Worm (Caenorhabditis elegans) whole organism, early embryonic: ENCODE results near the gene Y49E10.25.

Experiments
- F13C5.2 ChIP-seq: sonication (generic microtip); optimal IDR thresholded peaks from 2 replicates; lab custom pipeline; 2017; ENCODE audit warnings: mild to moderate bottlenecking, missing genetic modification characterization, inconsistent platforms, missing compliant biosample characterization
- aly-1 ChIP-seq: sonication (generic microtip); optimal IDR thresholded peaks from 2 replicates; lab custom pipeline; 2016; ENCODE audit warnings: missing genetic modification characterization, missing compliant biosample characterization
- ama-1 ChIP-seq: fragments of 150-350 bp; optimal IDR thresholded peaks from 2 replicates; lab custom pipeline; 2014
- ceh-13 ChIP-seq: fragments of 200-800 bp; sonication (Bioruptor generic); optimal IDR thresholded peaks from 2 replicates; lab custom pipeline; 2018; ENCODE audit warnings: mild to moderate bottlenecking, missing genetic modification characterization, missing compliant biosample characterization
- flt-1 ChIP-seq: fragments of 200-800 bp; sonication (Bioruptor generic); IDR thresholded peaks from 2 replicates; pipeline ENCODE4 v1.3.6; 2022; ENCODE audit warnings: missing genetic modification characterization, missing compliant biosample characterization
- hmbx-1 ChIP-seq: sonication (generic microtip); optimal IDR thresholded peaks from 2 replicates; lab custom pipeline; 2016; ENCODE audit warnings: mild to moderate bottlenecking, missing genetic modification characterization, missing compliant biosample characterization
- hnd-1 ChIP-seq: sonication (generic microtip); optimal IDR thresholded peaks from 2 replicates; lab custom pipeline; 2016; ENCODE audit warnings: missing genetic modification characterization, missing compliant biosample characterization
- pes-1 ChIP-seq: fragments of 200-800 bp; sonication (Bioruptor generic); IDR thresholded peaks from 2 replicates; pipeline ENCODE4 v1.3.6; 2022; ENCODE audit warnings: missing genetic modification reagents, missing genetic modification characterization, missing compliant biosample characterization
- tra-4 ChIP-seq: sonication (generic microtip); optimal IDR thresholded peaks from 2 replicates; lab custom pipeline; 2017; ENCODE audit warnings: missing genetic modification characterization, missing compliant biosample characterization

ce11 chrIII:12533900-12534299 lies 42.0 kb upstream of the Y49E10.25 start:
- TF ChIP-seq ama-1 (lab: Kevin White, UChicago) (no peak), flt-1 (GFP tag; lab: Robert Waterston, UW) (no peak), hnd-1 (tag; lab: Kevin White, UChicago) (no peak), F13C5.2 (tag; lab: Kevin White, UChicago) (no peak), aly-1 (tag; lab: Kevin White, UChicago) (no peak), pes-1 (GFP tag; lab: Robert Waterston, UW) (no peak), hmbx-1 (tag; lab: Kevin White, UChicago) (no peak), tra-4 (tag; lab: Kevin White, UChicago) (no peak), ceh-13 (GFP tag; lab: Kevin White, UChicago) (no peak)
